Worm (Caenorhabditis elegans) whole organism, late embryonic: ENCODE measurements around the gene B0222.5.

ENCODE experiments used
- ceh-48 ChIP-seq: sonication (generic microtip); optimal IDR thresholded peaks from 2 replicates; lab custom pipeline; 2016; ENCODE audit warnings: missing genetic modification characterization, inconsistent platforms, missing compliant biosample characterization
- che-1 ChIP-seq: sonication (generic microtip); optimal IDR thresholded peaks from 2 replicates; lab custom pipeline; 2016; ENCODE audit warnings: mild to moderate bottlenecking, missing genetic modification characterization, missing compliant biosample characterization
- elt-2 ChIP-seq: sonication (generic microtip); optimal IDR thresholded peaks from 2 replicates; lab custom pipeline; 2016; ENCODE audit warnings: missing genetic modification reagents, missing genetic modification characterization, missing compliant biosample characterization
- hlh-13 ChIP-seq: fragments of 200-800 bp; sonication (Bioruptor generic); optimal IDR thresholded peaks from 2 replicates; lab custom pipeline; 2018; ENCODE audit warnings: mild to moderate bottlenecking, missing genetic modification characterization, missing compliant biosample characterization
- pax-1 ChIP-seq: fragments of 150-350 bp; optimal IDR thresholded peaks from 2 replicates; lab custom pipeline; 2014; ENCODE audit warnings: missing biosample characterization, missing genetic modification characterization
- rnt-1 ChIP-seq: sonication (generic microtip); optimal IDR thresholded peaks from 2 replicates; lab custom pipeline; 2016; ENCODE audit warnings: missing genetic modification characterization, missing compliant biosample characterization

- no peak for TF ChIP-seq pax-1 (tag; lab: Kevin White, UChicago)
- no peak for TF ChIP-seq che-1 (tag; lab: Kevin White, UChicago)
- TF ChIP-seq ceh-48 (tag; lab: Kevin White, UChicago), result no peak
- no peak for TF ChIP-seq rnt-1 (tag; lab: Kevin White, UChicago)
- no peak for TF ChIP-seq hlh-13 (GFP tag; lab: Kevin White, UChicago)
- no peak for TF ChIP-seq elt-2 (tag; lab: Kevin White, UChicago)
Observed at ce11 chrV:9109281-9109680, 45.4 kb downstream of the B0222.5 start, which contains the start of gene pqn-31.
